Worm (Caenorhabditis elegans) whole organism, young adult: ENCODE results near the gene F41G4.13.

Experiments used
- C06A6.2 ChIP-seq: fragments of 200-800 bp; sonication (Bioruptor generic); conservative IDR thresholded peaks from 2 replicates; pipeline ENCODE4 v1.3.6; 2022; ENCODE audit warnings: missing genetic modification characterization, missing compliant biosample characterization
- F10E7.11 ChIP-seq: sonication (generic microtip); optimal IDR thresholded peaks from 2 replicates; lab custom pipeline; 2017; ENCODE audit warnings: mild to moderate bottlenecking, missing genetic modification characterization, moderate library complexity, missing compliant biosample characterization
- F22D6.2 ChIP-seq: sonication (generic microtip); optimal IDR thresholded peaks from 2 replicates; lab custom pipeline; 2016; ENCODE audit warnings: mild to moderate bottlenecking, missing genetic modification characterization, missing compliant biosample characterization
- F57C9.4 ChIP-seq: sonication (generic microtip); optimal IDR thresholded peaks from 2 replicates; lab custom pipeline; 2017; ENCODE audit warnings: mild to moderate bottlenecking, missing genetic modification characterization, missing compliant biosample characterization
- K12H6.12 ChIP-seq: fragments of 200-800 bp; sonication (Bioruptor generic); optimal IDR thresholded peaks from 2 replicates; lab custom pipeline; 2018; ENCODE audit warnings: mild to moderate bottlenecking, missing genetic modification characterization, missing compliant biosample characterization
- cebp-2 ChIP-seq: fragments of 200-800 bp; sonication (Bioruptor generic); IDR thresholded peaks from 2 replicates; pipeline ENCODE4 v1.3.6; 2022; ENCODE audit warnings: missing genetic modification characterization, missing compliant biosample characterization
- ceh-27 ChIP-seq: fragments of 200-800 bp; sonication (Bioruptor generic); optimal IDR thresholded peaks from 2 replicates; lab custom pipeline; 2018; ENCODE audit warnings: mild to moderate bottlenecking, missing genetic modification characterization, moderate library complexity, missing compliant biosample characterization
- efl-1 ChIP-seq: fragments of 150-350 bp; optimal IDR thresholded peaks from 2 replicates; lab custom pipeline; 2014; ENCODE audit warnings: missing biosample characterization, missing genetic modification reagents, missing genetic modification characterization
- egl-44 ChIP-seq: fragments of 200-800 bp; sonication (Bioruptor generic); IDR thresholded peaks from 2 replicates; pipeline ENCODE4 v1.3.6; 2022; ENCODE audit warnings: missing genetic modification reagents, missing genetic modification characterization, missing compliant biosample characterization
- fkh-3 ChIP-seq: sonication (generic microtip); optimal IDR thresholded peaks from 2 replicates; lab custom pipeline; 2016; ENCODE audit warnings: mild to moderate bottlenecking, missing genetic modification characterization, missing compliant biosample characterization
- gei-17 ChIP-seq: fragments of 200-800 bp; sonication (Bioruptor generic); optimal IDR thresholded peaks from 2 replicates; lab custom pipeline; 2018; ENCODE audit warnings: mild to moderate bottlenecking, missing genetic modification characterization, missing compliant biosample characterization
- let-526 ChIP-seq: fragments of 200-800 bp; sonication (Bioruptor generic); IDR thresholded peaks from 2 replicates; pipeline ENCODE4 v1.3.6; 2022; ENCODE audit warnings: missing genetic modification reagents, missing genetic modification characterization, missing compliant biosample characterization
- let-607 ChIP-seq, 2 experiments: fragments of 200-800 bp in 1 of 2; sonication (Bioruptor generic) in 1 of 2; sonication (generic microtip) in 1 of 2; optimal IDR thresholded peaks; 2 replicates each; lab custom pipeline; 2016 to 2018; ENCODE audit warnings: mild to moderate bottlenecking in 2 of 2, missing compliant biosample characterization in 2 of 2, missing genetic modification characterization in 2 of 2, moderate library complexity in 2 of 2, missing genotype in 1 of 2
- pbrm-1 ChIP-seq: fragments of 200-800 bp; sonication (Bioruptor generic); IDR thresholded peaks from 2 replicates; pipeline ENCODE4 v1.3.6; 2022; ENCODE audit warnings: missing genetic modification reagents, missing genetic modification characterization, missing compliant biosample characterization
- somi-1 ChIP-seq: fragments of 200-800 bp; sonication (Bioruptor generic); optimal IDR thresholded peaks from 2 replicates; lab custom pipeline; 2018; ENCODE audit warnings: mild to moderate bottlenecking, missing genetic modification characterization, missing compliant biosample characterization
- zfh-2 ChIP-seq: fragments of 200-800 bp; sonication (Bioruptor generic); conservative IDR thresholded peaks from 2 replicates; pipeline ENCODE4 v1.3.6; 2022; ENCODE audit warnings: missing genetic modification reagents, missing genetic modification characterization, missing compliant biosample characterization
- ztf-25 ChIP-seq: fragments of 200-800 bp; sonication (Bioruptor generic); IDR thresholded peaks from 2 replicates; pipeline ENCODE4 v1.3.6; 2022; ENCODE audit warnings: missing genetic modification reagents, missing genetic modification characterization, missing compliant biosample characterization
- ztf-26 ChIP-seq: sonication (generic microtip); optimal IDR thresholded peaks from 2 replicates; lab custom pipeline; 2017; ENCODE audit warnings: missing genetic modification characterization, missing compliant biosample characterization

Gene F41G4.13

DNA sequence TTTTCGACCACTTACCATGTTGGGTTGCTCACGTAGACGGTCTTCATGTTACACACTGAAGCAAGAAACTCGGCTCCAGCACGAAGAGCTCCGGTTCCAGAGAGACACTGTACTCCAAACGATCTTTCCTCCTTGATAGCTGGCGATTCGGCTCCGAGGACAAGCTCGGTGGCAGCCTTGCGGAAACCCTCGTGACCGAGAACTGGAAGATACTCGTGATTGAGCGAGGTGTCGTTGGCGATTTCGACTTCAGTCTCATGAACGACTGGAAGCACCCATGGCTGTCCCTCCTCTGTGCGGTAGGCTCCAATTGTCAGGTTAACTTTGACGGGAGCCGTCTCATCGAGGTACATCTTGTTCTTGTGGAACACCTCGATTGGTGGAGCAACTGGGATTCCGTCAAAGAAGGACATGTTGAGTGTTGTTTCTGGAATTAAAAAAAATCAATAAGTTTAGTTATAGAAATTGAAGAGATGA is 41.9 kb downstream of the F41G4.13 start, which contains the start of gene got-1.2:
got-1.2 (minus strand) TSS at position 427 of the 477 bp plus-strand sequence.
- TF ChIP-seq pbrm-1 (no peak), zfh-2 (GFP tag; lab: Robert Waterston, UW) (peak; percentile 64), let-526 (no peak)

DNA sequence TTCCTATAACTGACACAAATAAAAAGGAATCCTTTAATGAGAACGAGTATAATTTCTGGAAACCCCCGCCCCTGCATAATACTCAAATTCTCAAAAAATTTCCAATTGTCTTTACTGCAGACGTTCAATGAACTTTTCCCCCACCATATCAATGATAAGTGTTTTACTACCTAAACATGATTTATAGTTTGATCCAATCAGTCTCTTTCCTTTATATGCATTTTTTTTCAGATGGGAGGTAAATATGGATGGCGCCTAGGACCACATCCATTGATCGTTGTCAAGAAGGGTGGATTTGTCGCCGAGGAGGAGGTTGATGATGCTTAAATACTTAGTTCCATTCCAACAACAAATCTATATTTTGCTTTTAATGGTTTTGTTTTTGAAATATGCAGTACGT is 47.4 kb downstream of the F41G4.13 start:
- TF ChIP-seq egl-44 (GFP tag; lab: Robert Waterston, UW) (no peak), C06A6.2 (GFP tag; lab: Robert Waterston, UW) (no peak), somi-1 (GFP tag; lab: Kevin White, UChicago) (no peak), K12H6.12 (tag; lab: Kevin White, UChicago) (no peak), F10E7.11 (tag; lab: Kevin White, UChicago) (no peak), F57C9.4 (tag; lab: Kevin White, UChicago) (no peak), ztf-26 (tag; lab: Kevin White, UChicago) (no peak), fkh-3 (no peak)
- TF ChIP-seq, all 124 proteins: peak for 0

DNA sequence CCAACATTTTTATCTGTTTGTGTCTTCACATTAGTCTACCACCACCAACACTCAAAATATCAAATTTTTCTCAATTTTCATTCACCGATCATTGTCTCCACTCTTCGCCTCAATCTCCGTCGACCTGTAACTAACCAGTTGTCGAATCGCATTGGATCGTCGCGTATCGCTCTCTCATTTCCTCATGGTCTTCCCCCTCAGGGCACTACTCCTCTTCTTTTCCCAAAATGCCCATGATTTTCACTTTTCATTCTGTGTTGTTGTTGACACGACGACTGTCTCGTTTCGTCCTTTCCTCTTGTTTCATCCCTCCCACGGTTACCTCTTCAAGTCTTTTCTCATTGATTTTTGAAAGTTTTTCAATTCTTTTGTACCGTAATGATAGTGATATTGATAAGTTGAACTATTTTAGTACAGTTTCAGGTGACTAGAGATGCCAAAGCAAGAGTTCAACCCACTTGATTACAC is 48.5 kb downstream of the F41G4.13 start, which contains the start of gene T01C8.2:
T01C8.2 (plus strand) TSS at position 418 of the 468 bp plus-strand sequence.
- no peak for TF ChIP-seq gei-17 (GFP tag; lab: Kevin White, UChicago)
- TF ChIP-seq let-607 (tag; optimal IDR thresholded peaks at IDR 0.05; lab: Kevin White, UChicago), result no peak
- no peak for TF ChIP-seq F22D6.2 (tag; lab: Kevin White, UChicago)
- TF ChIP-seq ceh-27 (GFP tag; lab: Kevin White, UChicago), result peak; percentile 6
- peak; percentile 0 for TF ChIP-seq ztf-26 (tag; lab: Kevin White, UChicago)
- TF ChIP-seq cebp-2 (GFP tag; lab: Robert Waterston, UW), result no peak

DNA sequence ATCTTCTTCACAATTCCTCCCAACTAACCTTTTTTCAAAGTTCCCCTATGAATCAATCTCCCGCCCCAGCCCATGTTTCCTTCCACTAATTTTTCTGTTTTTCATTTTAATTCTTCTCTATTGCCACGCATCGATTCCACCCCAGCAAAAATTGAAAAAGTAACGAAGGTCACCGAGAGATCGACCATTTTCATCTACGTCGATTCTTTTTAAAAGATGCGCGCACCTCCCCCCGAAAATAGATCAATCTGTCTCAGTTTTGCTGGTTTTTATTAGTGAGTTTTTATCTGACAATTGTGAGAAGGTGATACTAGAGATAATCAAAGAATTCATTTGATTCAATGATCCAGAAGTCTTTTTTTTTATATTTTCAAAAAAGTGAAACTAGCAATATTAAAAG is 50.6 kb downstream of the F41G4.13 start:
- no peak for TF ChIP-seq efl-1 (GFP tag; lab: Kevin White, UChicago)
- TF ChIP-seq ztf-25 (GFP tag; lab: Robert Waterston, UW), result no peak
